Comparison of ENCODE assay signal across 3 worm cellular contexts in genomic region chrX:7681965-7682946, ce11.
TF ChIP-seq lines count a peak whose summit lies in the region.

unc-18 (plus strand) TSS chrX:7682896.

TF ChIP-seq in whole organism, L1 larva, 84 proteins besides CTCF, POLR2A, EP300 and RAD21 (continued from another document):
- TF ChIP-seq mab-9 (GFP tag; IDR thresholded peaks at IDR 0.05; lab: Robert Waterston, UW) (no peak), isw-1 (GFP tag; IDR thresholded peaks at IDR 0.05; lab: Robert Waterston, UW) (peak; percentile 9; the same call in 1 of the 2 replicates), egl-13 (tag; optimal IDR thresholded peaks at IDR 0.05; lab: Kevin White, UChicago) (peak; percentile 58), nhr-19 (GFP tag; conservative IDR thresholded peaks at IDR 0.05; lab: Robert Waterston, UW) (no peak), C04F5.9 (tag; optimal IDR thresholded peaks at IDR 0.05; lab: Kevin White, UChicago) (no peak), irx-1 (tag; optimal IDR thresholded peaks at IDR 0.05; lab: Kevin White, UChicago) (no peak), lin-15B (tag; optimal IDR thresholded peaks at IDR 0.05; lab: Kevin White, UChicago) (no peak), swsn-7 (tag; optimal IDR thresholded peaks at IDR 0.05; lab: Kevin White, UChicago) (peak; percentile 20), blmp-1 (tag; optimal IDR thresholded peaks at IDR 0.05; lab: Kevin White, UChicago) (no peak), lin-14 (GFP tag; optimal IDR thresholded peaks at IDR 0.05; lab: Kevin White, UChicago) (peak; percentile 79), C16A3.4 (tag; optimal IDR thresholded peaks at IDR 0.05; lab: Kevin White, UChicago) (no peak), nhr-90 (tag; optimal IDR thresholded peaks at IDR 0.05; lab: Kevin White, UChicago; ENCODE audit: poor library complexity) (no peak), fkh-8 (tag; optimal IDR thresholded peaks at IDR 0.05; lab: Kevin White, UChicago) (peak; percentile 57), aha-1 (tag; optimal IDR thresholded peaks at IDR 0.05; lab: Kevin White, UChicago) (no peak), fos-1 (tag; optimal IDR thresholded peaks at IDR 0.05; lab: Kevin White, UChicago) (no peak), unc-30 (tag; optimal IDR thresholded peaks at IDR 0.05; lab: Kevin White, UChicago) (no peak), unc-62 (GFP tag; optimal IDR thresholded peaks at IDR 0.05; lab: Kevin White, UChicago) (no peak), nhr-237 (tag; optimal IDR thresholded peaks at IDR 0.05; lab: Kevin White, UChicago) (no peak), nhr-20 (tag; optimal IDR thresholded peaks at IDR 0.05; lab: Kevin White, UChicago) (no peak), lin-35 (GFP tag; optimal IDR thresholded peaks at IDR 0.05; lab: Kevin White, UChicago) (peak; percentile 30 to 38), xbp-1 (tag; optimal IDR thresholded peaks at IDR 0.05; lab: Kevin White, UChicago) (peak; percentile 24), mep-1 (tag; optimal IDR thresholded peaks at IDR 0.05; lab: Kevin White, UChicago) (no peak), lsy-2 (tag; optimal IDR thresholded peaks at IDR 0.05; lab: Kevin White, UChicago) (peak; percentile 9 to 26), fkh-10 (GFP tag; optimal IDR thresholded peaks at IDR 0.05; lab: Kevin White, UChicago) (peak; percentile 34), unc-86 (tag; optimal IDR thresholded peaks at IDR 0.05; lab: Kevin White, UChicago) (peak; percentile 36), skn-1 (tag; optimal IDR thresholded peaks at IDR 0.05; lab: Kevin White, UChicago) (peak; percentile 24), lir-3 (tag; optimal IDR thresholded peaks at IDR 0.05; lab: Kevin White, UChicago; ENCODE audit: poor library complexity) (no peak), elt-3 (tag; optimal IDR thresholded peaks at IDR 0.05; lab: Kevin White, UChicago) (peak in 2 of 6 experiments; percentile 5 to 29), nhr-71 (tag; optimal IDR thresholded peaks at IDR 0.05; lab: Kevin White, UChicago) (peak; percentile 21), dpl-1 (GFP tag; optimal IDR thresholded peaks at IDR 0.05; lab: Kevin White, UChicago) (no peak), efl-1 (optimal IDR thresholded peaks at IDR 0.05; lab: Kevin White, UChicago) (no peak), efl-1 (GFP tag; optimal IDR thresholded peaks at IDR 0.05 in 1 of 2; lab: Kevin White, UChicago) (peak in 1 of 2 experiments; percentile 33), snu-23 (GFP tag; optimal IDR thresholded peaks at IDR 0.05; lab: Kevin White, UChicago) (no peak), nhr-47 (tag; optimal IDR thresholded peaks at IDR 0.05; lab: Kevin White, UChicago) (no peak), snpc-4 (tag; optimal IDR thresholded peaks at IDR 0.05; lab: Kevin White, UChicago) (no peak), hlh-17 (GFP tag; optimal IDR thresholded peaks at IDR 0.05; lab: Kevin White, UChicago; ENCODE audit: borderline replicate concordance) (no peak), F16B12.6 (tag; optimal IDR thresholded peaks at IDR 0.05; lab: Kevin White, UChicago) (peak; percentile 73)

TF ChIP-seq in whole organism, L2 larva, 48 proteins besides CTCF, POLR2A, EP300 and RAD21 (continued from another document):
- TF ChIP-seq elt-3 (tag; optimal IDR thresholded peaks at IDR 0.05; lab: Kevin White, UChicago) (no peak), dmd-4 (tag; optimal IDR thresholded peaks at IDR 0.05; lab: Kevin White, UChicago) (no peak), nhr-6 (tag; optimal IDR thresholded peaks at IDR 0.05; lab: Kevin White, UChicago) (peak; percentile 42), fos-1 (tag; optimal IDR thresholded peaks at IDR 0.05; lab: Kevin White, UChicago) (no peak), peb-1 (tag; optimal IDR thresholded peaks at IDR 0.05; lab: Kevin White, UChicago) (no peak), ztf-11 (tag; optimal IDR thresholded peaks at IDR 0.05; lab: Kevin White, UChicago) (no peak), crh-2 (tag; optimal IDR thresholded peaks at IDR 0.05; lab: Kevin White, UChicago) (peak; percentile 54), skn-1 (tag; optimal IDR thresholded peaks at IDR 0.05; lab: Kevin White, UChicago) (no peak), elt-1 (tag; optimal IDR thresholded peaks at IDR 0.05; lab: Kevin White, UChicago) (no peak), alr-1 (tag; optimal IDR thresholded peaks at IDR 0.05; lab: Kevin White, UChicago) (no peak), ceh-82 (tag; optimal IDR thresholded peaks at IDR 0.05; lab: Kevin White, UChicago) (no peak), Y55F3AM.14 (GFP tag; optimal IDR thresholded peaks at IDR 0.05; lab: Kevin White, UChicago) (no peak), ama-1 (optimal IDR thresholded peaks at IDR 0.05; lab: Kevin White, UChicago) (no peak), nhr-12 (tag; optimal IDR thresholded peaks at IDR 0.05; lab: Kevin White, UChicago) (no peak), R02D3.7 (tag; optimal IDR thresholded peaks at IDR 0.05; lab: Kevin White, UChicago) (no peak), nhr-11 (tag; optimal IDR thresholded peaks at IDR 0.05; lab: Kevin White, UChicago) (no peak), mab-5 (tag; optimal IDR thresholded peaks at IDR 0.05; lab: Kevin White, UChicago) (peak; percentile 38), ztf-1 (GFP tag; conservative IDR thresholded peaks at IDR 0.05; lab: Robert Waterston, UW) (no peak), lin-39 (tag; optimal IDR thresholded peaks at IDR 0.05; lab: Kevin White, UChicago) (peak; percentile 21), nhr-23 (tag; optimal IDR thresholded peaks at IDR 0.05; lab: Kevin White, UChicago) (no peak), nhr-129 (tag; optimal IDR thresholded peaks at IDR 0.05; lab: Kevin White, UChicago) (peak; percentile 67), ZK546.5 (tag; optimal IDR thresholded peaks at IDR 0.05; lab: Kevin White, UChicago) (no peak), mdl-1 (tag; optimal IDR thresholded peaks at IDR 0.05; lab: Kevin White, UChicago) (peak in 1 of 2 experiments; percentile 28), C34F6.9 (tag; optimal IDR thresholded peaks at IDR 0.05; lab: Kevin White, UChicago) (peak; percentile 60), nhr-25 (tag; optimal IDR thresholded peaks at IDR 0.05; lab: Kevin White, UChicago) (no peak), unc-62 (GFP tag; optimal IDR thresholded peaks at IDR 0.05; lab: Kevin White, UChicago) (no peak), ztf-4 (tag; optimal IDR thresholded peaks at IDR 0.05; lab: Kevin White, UChicago) (no peak), lsy-2 (tag; optimal IDR thresholded peaks at IDR 0.05; lab: Kevin White, UChicago) (peak in 1 of 2 experiments; percentile 62), gmeb-1 (tag; optimal IDR thresholded peaks at IDR 0.05; lab: Kevin White, UChicago) (no peak), unc-39 (tag; optimal IDR thresholded peaks at IDR 0.05; lab: Kevin White, UChicago) (no peak), lin-13 (GFP tag; optimal IDR thresholded peaks at IDR 0.05; lab: Kevin White, UChicago) (peak; percentile 18), mbf-1 (tag; optimal IDR thresholded peaks at IDR 0.05; lab: Kevin White, UChicago) (no peak), aly-2 (tag; optimal IDR thresholded peaks at IDR 0.05; lab: Kevin White, UChicago) (no peak), nhr-237 (tag; optimal IDR thresholded peaks at IDR 0.05; lab: Kevin White, UChicago) (no peak), lin-11 (tag; optimal IDR thresholded peaks at IDR 0.05; lab: Kevin White, UChicago) (no peak)

TF ChIP-seq in whole organism, L4 larva, 104 proteins besides CTCF, POLR2A, EP300 and RAD21 (continued from another document):
- TF ChIP-seq unc-62 (GFP tag; optimal IDR thresholded peaks at IDR 0.05 in 1 of 2; lab: Kevin White, UChicago), result peak in 1 of 2 experiments; percentile 99
- TF ChIP-seq unc-62 (tag; optimal IDR thresholded peaks at IDR 0.05; lab: Kevin White, UChicago), result no peak
- TF ChIP-seq hlh-30 (tag; optimal IDR thresholded peaks at IDR 0.05; lab: Kevin White, UChicago; ENCODE audit: insufficient read depth), result peak; percentile 65
- 0 out of 2 replicates have a peak, but pooled peaks have one; percentile 42 for TF ChIP-seq ctbp-1 (GFP tag; IDR thresholded peaks at IDR 0.05; lab: Robert Waterston, UW)
- TF ChIP-seq tag-97 (GFP tag; IDR thresholded peaks at IDR 0.05; lab: Robert Waterston, UW), result no peak
- no peak for TF ChIP-seq fos-1 (tag; optimal IDR thresholded peaks at IDR 0.05; lab: Kevin White, UChicago)
- no peak for TF ChIP-seq duxl-1 (tag; optimal IDR thresholded peaks at IDR 0.05; lab: Kevin White, UChicago; ENCODE audit: poor library complexity)
- TF ChIP-seq tra-1 (GFP tag; IDR thresholded peaks at IDR 0.05; lab: Robert Waterston, UW), result no peak
- no peak for TF ChIP-seq ztf-11 (tag; optimal IDR thresholded peaks at IDR 0.05; lab: Kevin White, UChicago)
- no peak for TF ChIP-seq nhr-237 (tag; optimal IDR thresholded peaks at IDR 0.05; lab: Kevin White, UChicago)
- no peak for TF ChIP-seq nhr-6 (tag; optimal IDR thresholded peaks at IDR 0.05; lab: Kevin White, UChicago)
- TF ChIP-seq cey-2 (tag; optimal IDR thresholded peaks at IDR 0.05; lab: Kevin White, UChicago; ENCODE audit: borderline replicate concordance, insufficient read depth), result no peak
- TF ChIP-seq mdl-1 (tag; optimal IDR thresholded peaks at IDR 0.05; lab: Kevin White, UChicago), result peak in 1 of 2 experiments; percentile 12
- no peak for TF ChIP-seq zfp-2 (tag; optimal IDR thresholded peaks at IDR 0.05; lab: Kevin White, UChicago)
- peak; percentile 50 for TF ChIP-seq lin-39 (tag; optimal IDR thresholded peaks at IDR 0.05; lab: Kevin White, UChicago)
- TF ChIP-seq gei-8 (GFP tag; optimal IDR thresholded peaks at IDR 0.05; lab: Kevin White, UChicago), result no peak
- TF ChIP-seq mep-1 (tag; optimal IDR thresholded peaks at IDR 0.05; lab: Kevin White, UChicago), result peak; percentile 58
- TF ChIP-seq ZK337.2 (GFP tag; IDR thresholded peaks at IDR 0.05; lab: Robert Waterston, UW), result no peak
- no peak for TF ChIP-seq spr-3 (GFP tag; optimal IDR thresholded peaks at IDR 0.05; lab: Kevin White, UChicago)
- peak; percentile 54 for TF ChIP-seq F37D6.2 (tag; optimal IDR thresholded peaks at IDR 0.05; lab: Kevin White, UChicago)
- TF ChIP-seq nhr-76 (tag; optimal IDR thresholded peaks at IDR 0.05; lab: Kevin White, UChicago), result no peak
- TF ChIP-seq fkh-10 (GFP tag; optimal IDR thresholded peaks at IDR 0.05; lab: Kevin White, UChicago), result peak; percentile 91
- no peak for TF ChIP-seq unc-130 (GFP tag; optimal IDR thresholded peaks at IDR 0.05; lab: Kevin White, UChicago)
- peak in 1 of 2 experiments; percentile 34 for TF ChIP-seq lsy-2 (tag; optimal IDR thresholded peaks at IDR 0.05; lab: Kevin White, UChicago)
- no peak for TF ChIP-seq nhr-102 (tag; optimal IDR thresholded peaks at IDR 0.05; lab: Kevin White, UChicago)
- no peak for TF ChIP-seq F10B5.3 (tag; optimal IDR thresholded peaks at IDR 0.05; lab: Kevin White, UChicago)
- peak; percentile 76 for TF ChIP-seq ceh-28 (tag; optimal IDR thresholded peaks at IDR 0.05; lab: Kevin White, UChicago)
- no peak for TF ChIP-seq nhr-10 (tag; optimal IDR thresholded peaks at IDR 0.05; lab: Kevin White, UChicago)
- TF ChIP-seq mdt-29 (GFP tag; IDR thresholded peaks at IDR 0.05; lab: Robert Waterston, UW), result no peak
- TF ChIP-seq hlh-11 (tag; optimal IDR thresholded peaks at IDR 0.05; lab: Kevin White, UChicago), result peak; percentile 3
- TF ChIP-seq ceh-32 (tag; optimal IDR thresholded peaks at IDR 0.05; lab: Kevin White, UChicago; ENCODE audit: poor library complexity), result no peak
- TF ChIP-seq dmd-6 (GFP tag; IDR thresholded peaks at IDR 0.05; lab: Robert Waterston, UW), result no peak
- no peak for TF ChIP-seq mxl-2 (GFP tag; conservative IDR thresholded peaks at IDR 0.05; lab: Robert Waterston, UW)
- TF ChIP-seq daf-12 (tag; optimal IDR thresholded peaks at IDR 0.05; lab: Kevin White, UChicago), result no peak
- TF ChIP-seq sdz-12 (GFP tag; optimal IDR thresholded peaks at IDR 0.05; lab: Kevin White, UChicago), result no peak
- no peak for TF ChIP-seq ceh-62 (tag; optimal IDR thresholded peaks at IDR 0.05; lab: Kevin White, UChicago)
- no peak for TF ChIP-seq lin-29 (GFP tag; IDR thresholded peaks at IDR 0.05; lab: Robert Waterston, UW)
- no peak for TF ChIP-seq daf-16 (GFP tag; optimal IDR thresholded peaks at IDR 0.05; lab: Kevin White, UChicago)
- TF ChIP-seq daf-16 (tag; optimal IDR thresholded peaks at IDR 0.05; lab: Kevin White, UChicago), result peak; percentile 82
- no peak for TF ChIP-seq nhr-25 (tag; optimal IDR thresholded peaks at IDR 0.05; lab: Kevin White, UChicago; ENCODE audit: borderline replicate concordance, insufficient read depth)
- TF ChIP-seq egl-43 (GFP tag; IDR thresholded peaks at IDR 0.05; lab: Robert Waterston, UW), result no peak
- no peak for TF ChIP-seq ceh-20 (GFP tag; IDR thresholded peaks at IDR 0.05; lab: Robert Waterston, UW)
- TF ChIP-seq arid-1 (GFP tag; conservative IDR thresholded peaks at IDR 0.05; lab: Robert Waterston, UW), result no peak
- no peak for TF ChIP-seq aly-2 (tag; optimal IDR thresholded peaks at IDR 0.05; lab: Kevin White, UChicago)
- no peak for TF ChIP-seq zip-2 (tag; optimal IDR thresholded peaks at IDR 0.05; lab: Kevin White, UChicago)
- TF ChIP-seq dve-1 (tag; optimal IDR thresholded peaks at IDR 0.05; lab: Kevin White, UChicago; ENCODE audit: insufficient read depth), result no peak
- TF ChIP-seq lin-13 (GFP tag; optimal IDR thresholded peaks at IDR 0.05; lab: Kevin White, UChicago), result no peak
- TF ChIP-seq zfp-3 (GFP tag; conservative IDR thresholded peaks at IDR 0.05; lab: Robert Waterston, UW), result no peak
- TF ChIP-seq madf-9 (GFP tag; conservative IDR thresholded peaks at IDR 0.05; lab: Robert Waterston, UW), result no peak
- no peak for TF ChIP-seq T26A8.4 (GFP tag; IDR thresholded peaks at IDR 0.05; lab: Robert Waterston, UW)
- TF ChIP-seq attf-4 (tag; optimal IDR thresholded peaks at IDR 0.05; lab: Kevin White, UChicago), result no peak
- peak; percentile 57 for TF ChIP-seq mes-2 (tag; optimal IDR thresholded peaks at IDR 0.05; lab: Kevin White, UChicago; ENCODE audit: poor library complexity, severe bottlenecking)
- no peak for TF ChIP-seq Y5F2A.4 (GFP tag; optimal IDR thresholded peaks at IDR 0.05; lab: Kevin White, UChicago)
- no peak for TF ChIP-seq egl-27 (tag; optimal IDR thresholded peaks at IDR 0.05; lab: Kevin White, UChicago)
- no peak for TF ChIP-seq Y75B8A.6 (GFP tag; IDR thresholded peaks at IDR 0.05; lab: Robert Waterston, UW)
- TF ChIP-seq F44E2.7 (GFP tag; IDR thresholded peaks at IDR 0.05; lab: Robert Waterston, UW), result no peak
- TF ChIP-seq nhr-41 (GFP tag; IDR thresholded peaks at IDR 0.05; lab: Robert Waterston, UW), result no peak
- no peak for TF ChIP-seq F49E8.2 (tag; optimal IDR thresholded peaks at IDR 0.05; lab: Kevin White, UChicago; ENCODE audit: borderline replicate concordance)
- no peak for TF ChIP-seq lin-38 (GFP tag; IDR thresholded peaks at IDR 0.05; lab: Robert Waterston, UW)
- no peak for TF ChIP-seq nhr-28 (tag; optimal IDR thresholded peaks at IDR 0.05; lab: Kevin White, UChicago)
